Fruit fly (Drosophila melanogaster) whole organism, pupa: ENCODE data around the gene Iyd.

ENCODE experiments used
- CG12605 ChIP-seq: fragments of 200-800 bp; sonication (Bioruptor generic); IDR thresholded peaks from 2 replicates; pipeline ENCODE4 v1.3.6; 2022; ENCODE audit warnings: missing biosample characterization, missing genetic modification characterization
- CG14655 ChIP-seq: fragments of 200-800 bp; sonication (Bioruptor generic); optimal IDR thresholded peaks from 3 replicates; lab custom pipeline; 2017; ENCODE audit warnings: mild to moderate bottlenecking, missing biosample characterization, missing genetic modification reagents, missing genetic modification characterization
- CG32121 ChIP-seq: fragments of 200-800 bp; sonication (Bioruptor generic); IDR thresholded peaks from 2 replicates; pipeline ENCODE4 v1.3.6; 2022; ENCODE audit warnings: missing biosample characterization, missing genetic modification characterization
- CG34367 ChIP-seq: fragments of 200-800 bp; sonication (Bioruptor generic); optimal IDR thresholded peaks from 2 replicates; lab custom pipeline; 2018; ENCODE audit warnings: missing biosample characterization, mild to moderate bottlenecking, missing genetic modification characterization
- CG4496 ChIP-seq: fragments of 200-800 bp; sonication (Bioruptor generic); IDR thresholded peaks from 3 replicates; pipeline ENCODE4 v1.3.6; 2022; ENCODE audit warnings: missing biosample characterization, missing genetic modification characterization
- CG8301 ChIP-seq: fragments of 200-800 bp; sonication (Bioruptor generic); optimal IDR thresholded peaks from 2 replicates; lab custom pipeline; 2018; ENCODE audit warnings: missing biosample characterization, mild to moderate bottlenecking, missing genetic modification characterization
- CG9948 ChIP-seq: fragments of 200-800 bp; sonication (Bioruptor generic); optimal IDR thresholded peaks from 2 replicates; lab custom pipeline; 2018; ENCODE audit warnings: missing biosample characterization, mild to moderate bottlenecking, missing genetic modification characterization, moderate library complexity
- D1 ChIP-seq: fragments of 200-800 bp; sonication (Bioruptor generic); optimal IDR thresholded peaks from 2 replicates; lab custom pipeline; 2018; ENCODE audit warnings: missing biosample characterization, mild to moderate bottlenecking, missing genetic modification characterization, moderate library complexity
- EcR ChIP-seq: fragments of 200-800 bp; sonication (Bioruptor generic); optimal IDR thresholded peaks from 3 replicates; lab custom pipeline; 2019; ENCODE audit warnings: missing biosample characterization, missing genetic modification characterization, mild to moderate bottlenecking, moderate library complexity, missing genetic modification reagents
- Ets98B ChIP-seq: fragments of 200-800 bp; sonication (Bioruptor generic); IDR thresholded peaks from 2 replicates; pipeline ENCODE4 v1.3.6; 2022; ENCODE audit warnings: missing biosample characterization, missing genetic modification characterization
- Pif1B ChIP-seq: fragments of 200-800 bp; sonication (Bioruptor generic); optimal IDR thresholded peaks from 3 replicates; lab custom pipeline; 2016; ENCODE audit warnings: missing biosample characterization, missing genetic modification characterization
- fd96Ca ChIP-seq: fragments of 200-800 bp; sonication (Bioruptor generic); IDR thresholded peaks from 3 replicates; pipeline ENCODE4 v1.3.6; 2022; ENCODE audit warnings: missing biosample characterization, missing genetic modification characterization
- rn ChIP-seq: fragments of 200-800 bp; sonication (Bioruptor generic); IDR thresholded peaks from 2 replicates; pipeline ENCODE4 v1.3.6; 2022; ENCODE audit warnings: missing biosample characterization, missing genetic modification characterization

DNA sequence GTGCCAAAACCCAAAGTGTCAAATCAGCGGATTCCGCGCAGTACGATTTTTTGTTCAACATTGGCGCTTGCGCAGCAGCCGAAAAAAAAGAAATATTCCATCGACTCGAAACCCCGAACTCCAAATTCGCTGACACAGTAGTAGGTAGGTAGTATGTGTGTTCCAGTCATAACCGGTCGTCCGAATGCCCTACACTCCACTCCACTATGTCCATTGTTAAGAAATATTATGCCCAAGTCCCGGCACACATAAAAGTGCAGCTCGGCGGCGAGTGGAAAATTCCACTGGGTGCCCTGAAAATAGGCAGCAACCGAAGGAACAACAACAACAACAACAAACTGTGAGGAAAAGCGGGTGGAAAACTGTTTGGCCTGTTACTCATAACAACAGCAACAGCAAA lies 51.0 kb downstream of the Iyd start:
- TF ChIP-seq EcR (GFP tag; lab: Kevin White, UChicago) (no peak), CG4496 (GFP tag; lab: Robert Waterston, UW) (no peak), Pif1B (no peak), CG14655 (GFP tag; lab: Kevin White, UChicago) (no peak), Ets98B (GFP tag; lab: Robert Waterston, UW) (no peak), rn (GFP tag; lab: Robert Waterston, UW) (no peak), CG8301 (tag; lab: Kevin White, UChicago) (no peak), CG9948 (tag; lab: Kevin White, UChicago) (no peak), D1 (tag; lab: Kevin White, UChicago) (no peak), CG12605 (no peak), fd96Ca (GFP tag; lab: Robert Waterston, UW) (no peak), CG32121 (GFP tag; lab: Robert Waterston, UW) (no peak), CG34367 (tag; lab: Kevin White, UChicago) (no peak)
